Fruit fly (Drosophila melanogaster) whole organism, prepupa: Measurements from ENCODE around the gene HSPBAP1.

Experiments
- CG3032 ChIP-seq: fragments of 200-800 bp; optimal IDR thresholded peaks from 2 replicates; lab custom pipeline; 2019; ENCODE audit warnings: missing biosample characterization, mild to moderate bottlenecking, missing genetic modification characterization, moderate library complexity
- CG6792 ChIP-seq: fragments of 200-800 bp; sonication (Bioruptor generic); optimal IDR thresholded peaks from 3 replicates; lab custom pipeline; 2016; ENCODE audit warnings: missing biosample characterization, missing genetic modification characterization
- CG6854 ChIP-seq: fragments of 200-800 bp; sonication (Bioruptor generic); optimal IDR thresholded peaks from 2 replicates; lab custom pipeline; 2017; ENCODE audit warnings: missing biosample characterization, mild to moderate bottlenecking, missing genetic modification characterization
- Sox15 ChIP-seq: fragments of 200-800 bp; sonication (Bioruptor generic); optimal IDR thresholded peaks from 3 replicates; lab custom pipeline; 2016; ENCODE audit warnings: missing biosample characterization, missing genetic modification characterization
- dsx ChIP-seq: fragments of 200-800 bp; optimal IDR thresholded peaks from 3 replicates; lab custom pipeline; 2019; ENCODE audit warnings: missing biosample characterization, mild to moderate bottlenecking, missing genetic modification characterization, moderate library complexity; ENCODE audit not compliant: poor library complexity, severe bottlenecking
- eg ChIP-seq: fragments of 200-800 bp; sonication (Bioruptor generic); IDR thresholded peaks from 3 replicates; pipeline ENCODE4 v1.3.6; 2022; ENCODE audit warnings: missing biosample characterization, missing genetic modification characterization
- esn ChIP-seq: fragments of 200-800 bp; sonication (Bioruptor generic); optimal IDR thresholded peaks from 2 replicates; lab custom pipeline; 2016; ENCODE audit warnings: missing biosample characterization, mild to moderate bottlenecking, missing genetic modification characterization, moderate library complexity

DNA sequence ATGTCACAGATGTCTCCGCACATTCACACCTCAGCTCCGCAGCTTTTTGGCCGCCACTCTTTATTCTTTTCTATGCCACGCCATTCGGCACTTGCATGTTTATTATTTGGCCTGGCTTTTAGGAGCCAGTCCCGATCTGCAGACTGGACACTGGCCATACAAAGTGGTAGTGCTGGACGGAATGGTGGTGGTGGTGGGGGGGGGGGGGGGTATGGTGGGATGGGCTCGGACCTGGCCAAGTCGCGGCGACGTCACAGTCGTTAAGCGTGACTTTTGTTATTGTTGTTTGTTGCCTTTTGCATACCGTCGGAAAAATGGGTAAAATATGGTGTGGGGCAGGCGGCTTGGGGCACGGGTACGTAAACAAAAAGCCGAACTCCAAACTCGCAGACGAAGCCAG, 10.0 kb upstream of the HSPBAP1 start:
- no peak for TF ChIP-seq esn (GFP tag; lab: Kevin White, UChicago)
- no peak for TF ChIP-seq CG3032 (tag; lab: Kevin White, UChicago)
- TF ChIP-seq dsx (GFP tag; lab: Kevin White, UChicago) = peak; percentile 89
- TF ChIP-seq CG6854 (GFP tag; lab: Kevin White, UChicago) = no peak
- TF ChIP-seq eg (GFP tag; lab: Robert Waterston, UW) = no peak
- no peak for TF ChIP-seq CG6792 (GFP tag; lab: Kevin White, UChicago)
- no peak for TF ChIP-seq Sox15 (GFP tag; lab: Kevin White, UChicago)
